Worm (Caenorhabditis elegans) whole organism, L2 larva: ENCODE measurements around the gene cccp-1.

Source experiments
- F13H6.1 ChIP-seq: sonication (generic microtip); optimal IDR thresholded peaks from 2 replicates; lab custom pipeline; 2016; ENCODE audit warnings: missing genetic modification characterization, missing compliant biosample characterization
- R02D3.7 ChIP-seq: fragments of 150-350 bp; optimal IDR thresholded peaks from 2 replicates; lab custom pipeline; 2014; ENCODE audit warnings: missing biosample characterization, missing genetic modification characterization
- ZK546.5 ChIP-seq: sonication (generic microtip); optimal IDR thresholded peaks from 2 replicates; lab custom pipeline; 2017; ENCODE audit warnings: missing biosample characterization, missing genetic modification characterization
- alr-1 ChIP-seq: fragments of 150-350 bp; optimal IDR thresholded peaks from 2 replicates; lab custom pipeline; 2014; ENCODE audit warnings: missing biosample characterization, missing genetic modification characterization
- aly-2 ChIP-seq: fragments of 150-350 bp; optimal IDR thresholded peaks from 2 replicates; lab custom pipeline; 2014; ENCODE audit warnings: missing biosample characterization, missing genetic modification characterization
- blmp-1 ChIP-seq: sonication (generic microtip); optimal IDR thresholded peaks from 2 replicates; lab custom pipeline; 2017; ENCODE audit warnings: missing genetic modification characterization, mild to moderate bottlenecking, missing compliant biosample characterization, antibody characterized with exemption, moderate library complexity; ENCODE audit not compliant: insufficient read depth
- ceh-16 ChIP-seq: fragments of 150-350 bp; optimal IDR thresholded peaks from 2 replicates; lab custom pipeline; 2014; ENCODE audit warnings: missing biosample characterization, missing genetic modification characterization
- ceh-82 ChIP-seq: fragments of 150-350 bp; optimal IDR thresholded peaks from 2 replicates; lab custom pipeline; 2014; ENCODE audit warnings: missing biosample characterization, missing genetic modification characterization
- egl-27 ChIP-seq: sonication (generic microtip); optimal IDR thresholded peaks from 3 replicates; lab custom pipeline; 2017; ENCODE audit warnings: missing biosample characterization, missing genetic modification reagents, missing genetic modification characterization
- elt-3 ChIP-seq: sonication (generic microtip); optimal IDR thresholded peaks from 2 replicates; lab custom pipeline; 2017; ENCODE audit warnings: missing biosample characterization, missing genetic modification characterization
- gmeb-1 ChIP-seq: fragments of 150-350 bp; optimal IDR thresholded peaks from 2 replicates; lab custom pipeline; 2014; ENCODE audit warnings: missing biosample characterization, missing genetic modification characterization
- lin-13 ChIP-seq: fragments of 150-350 bp; optimal IDR thresholded peaks from 2 replicates; lab custom pipeline; 2014; ENCODE audit warnings: missing biosample characterization, missing genetic modification reagents, missing genetic modification characterization
- mab-5 ChIP-seq: fragments of 150-350 bp; optimal IDR thresholded peaks from 2 replicates; lab custom pipeline; 2014; ENCODE audit warnings: missing biosample characterization, missing genetic modification characterization
- mbf-1 ChIP-seq: sonication (generic microtip); optimal IDR thresholded peaks from 2 replicates; lab custom pipeline; 2017; ENCODE audit warnings: missing biosample characterization, missing genetic modification characterization
- mdl-1 ChIP-seq, 2 experiments: fragments of 150-350 bp in 1 of 2; sonication (generic microtip) in 1 of 2; optimal IDR thresholded peaks; 2 replicates each; lab custom pipeline; 2017; ENCODE audit warnings: missing biosample characterization in 2 of 2, missing genetic modification characterization in 2 of 2
- nhr-10 ChIP-seq: sonication (generic microtip); optimal IDR thresholded peaks from 2 replicates; lab custom pipeline; 2017; ENCODE audit warnings: missing biosample characterization, missing genetic modification characterization
- nhr-11 ChIP-seq: fragments of 150-350 bp; optimal IDR thresholded peaks from 2 replicates; lab custom pipeline; 2014; ENCODE audit warnings: missing biosample characterization, missing genetic modification characterization
- nhr-129 ChIP-seq: fragments of 150-350 bp; optimal IDR thresholded peaks from 2 replicates; lab custom pipeline; 2014; ENCODE audit warnings: missing biosample characterization, missing genetic modification characterization
- nhr-21 ChIP-seq: fragments of 150-350 bp; optimal IDR thresholded peaks from 2 replicates; lab custom pipeline; 2014; ENCODE audit warnings: missing biosample characterization, missing genetic modification characterization
- nhr-23 ChIP-seq: fragments of 150-350 bp; optimal IDR thresholded peaks from 2 replicates; lab custom pipeline; 2014; ENCODE audit warnings: missing biosample characterization, missing genetic modification reagents, missing genetic modification characterization
- nhr-25 ChIP-seq: fragments of 150-350 bp; sonication (generic microtip); optimal IDR thresholded peaks from 3 replicates; lab custom pipeline; 2014; ENCODE audit warnings: missing biosample characterization, missing genetic modification characterization
- nhr-6 ChIP-seq: fragments of 150-350 bp; optimal IDR thresholded peaks from 2 replicates; lab custom pipeline; 2014; ENCODE audit warnings: missing biosample characterization, missing genetic modification characterization
- nhr-77 ChIP-seq: fragments of 150-350 bp; optimal IDR thresholded peaks from 2 replicates; lab custom pipeline; 2014; ENCODE audit warnings: missing biosample characterization, missing genetic modification characterization
- peb-1 ChIP-seq: fragments of 150-350 bp; optimal IDR thresholded peaks from 2 replicates; lab custom pipeline; 2014; ENCODE audit warnings: missing biosample characterization, missing genetic modification characterization
- sem-4 ChIP-seq: fragments of 150-350 bp; optimal IDR thresholded peaks from 2 replicates; lab custom pipeline; 2014; ENCODE audit warnings: missing biosample characterization, missing genetic modification reagents, missing genetic modification characterization
- skn-1 ChIP-seq: sonication (generic microtip); optimal IDR thresholded peaks from 2 replicates; lab custom pipeline; 2017; ENCODE audit warnings: missing biosample characterization, missing genetic modification characterization
- sma-9 ChIP-seq, 2 experiments: fragments of 150-350 bp in 1 of 2; sonication (generic microtip) in 1 of 2; optimal IDR thresholded peaks; 2 replicates each; lab custom pipeline; 2014 to 2016; ENCODE audit warnings: missing genetic modification characterization in 2 of 2, mild to moderate bottlenecking in 1 of 2, missing biosample characterization in 1 of 2, missing compliant biosample characterization in 1 of 2, missing genetic modification reagents in 1 of 2, moderate library complexity in 1 of 2
- snpc-4 ChIP-seq: fragments of 150-350 bp; optimal IDR thresholded peaks from 2 replicates; lab custom pipeline; 2014; ENCODE audit warnings: missing biosample characterization, missing genetic modification characterization
- unc-39 ChIP-seq: fragments of 150-350 bp; optimal IDR thresholded peaks from 2 replicates; lab custom pipeline; 2014; ENCODE audit warnings: missing biosample characterization, missing genetic modification characterization
- unc-55 ChIP-seq: fragments of 150-350 bp; sonication (generic microtip); optimal IDR thresholded peaks from 3 replicates; lab custom pipeline; 2014; ENCODE audit warnings: missing biosample characterization, missing genetic modification reagents, missing genetic modification characterization
- unc-62 ChIP-seq: fragments of 150-350 bp; optimal IDR thresholded peaks from 2 replicates; lab custom pipeline; 2014; ENCODE audit warnings: missing biosample characterization, missing genetic modification reagents, missing genetic modification characterization
- zag-1 ChIP-seq: fragments of 150-350 bp; optimal IDR thresholded peaks from 2 replicates; lab custom pipeline; 2014; ENCODE audit warnings: missing biosample characterization, missing genetic modification characterization
- ztf-1 ChIP-seq: fragments of 200-800 bp; sonication (Bioruptor generic); conservative IDR thresholded peaks from 2 replicates; pipeline ENCODE4 v1.3.6; 2022; ENCODE audit warnings: missing genetic modification characterization, missing compliant biosample characterization
- ztf-4 ChIP-seq: fragments of 150-350 bp; optimal IDR thresholded peaks from 2 replicates; lab custom pipeline; 2014; ENCODE audit warnings: missing biosample characterization, missing genetic modification characterization

The cccp-1 gene

DNA sequence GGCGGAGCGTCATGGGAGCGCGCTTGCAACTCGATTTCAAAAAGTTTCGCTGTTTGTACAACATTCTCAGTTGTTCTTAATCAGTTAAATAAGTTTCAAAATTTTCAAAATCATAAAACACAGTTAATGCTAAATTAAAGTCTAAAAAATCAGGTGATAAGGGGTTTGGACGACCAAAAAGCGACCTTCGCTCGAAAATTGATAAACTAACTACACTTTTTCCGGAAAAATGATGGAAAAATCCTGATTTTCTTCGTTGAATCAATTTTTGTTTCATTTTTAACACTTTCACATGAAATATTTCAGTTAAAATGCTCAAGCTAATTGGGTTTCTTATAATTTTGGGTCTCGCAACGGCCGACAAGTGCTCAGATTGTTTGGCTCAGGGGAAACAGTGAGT lies 42.5 kb upstream of the cccp-1 start, which contains the start of gene Y49E10.16:
Gene Y49E10.16, plus strand, starts transcription at position 301 of the 400 bp plus-strand sequence.
- TF ChIP-seq F13H6.1 (tag; lab: Kevin White, UChicago) (no peak), elt-3 (tag; lab: Kevin White, UChicago) (no peak), ceh-16 (no peak), blmp-1 (tag; lab: Kevin White, UChicago) (no peak), nhr-129 (tag; lab: Kevin White, UChicago) (no peak), egl-27 (tag; lab: Kevin White, UChicago) (no peak), unc-62 (GFP tag; lab: Kevin White, UChicago) (no peak), alr-1 (tag; lab: Kevin White, UChicago) (no peak), nhr-23 (no peak), ZK546.5 (no peak), sma-9 (GFP tag; optimal IDR thresholded peaks at IDR 0.05; lab: Kevin White, UChicago) (no peak), sma-9 (tag; optimal IDR thresholded peaks at IDR 0.05; lab: Kevin White, UChicago) (no peak), ztf-1 (GFP tag; lab: Robert Waterston, UW) (no peak), ceh-82 (no peak), gmeb-1 (tag; lab: Kevin White, UChicago) (no peak), zag-1 (tag; lab: Kevin White, UChicago) (no peak)

DNA sequence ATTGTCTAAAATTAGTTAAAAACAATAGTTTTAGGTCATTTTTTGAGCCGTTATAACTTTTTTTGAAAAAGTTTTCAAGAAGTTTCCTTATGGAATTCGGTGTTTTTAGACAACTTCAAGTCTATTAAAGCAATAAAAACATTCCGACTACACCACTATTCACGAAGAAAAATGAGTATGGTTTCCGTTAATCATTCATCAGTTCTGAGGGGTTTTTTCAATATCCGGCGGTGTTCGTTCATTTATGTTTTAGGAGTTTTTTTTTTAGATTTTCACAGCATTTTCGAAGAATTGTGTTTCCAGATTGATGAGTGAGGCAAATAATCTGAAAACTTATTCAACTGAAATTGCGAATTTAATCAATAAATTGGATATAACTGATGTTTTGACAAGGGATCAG lies 38.6 kb upstream of the cccp-1 start, which contains the start of gene Y49E10.27:
Gene Y49E10.27, plus strand, starts transcription at position 301 of the 400 bp plus-strand sequence.
- TF ChIP-seq nhr-77 (tag; lab: Kevin White, UChicago) (no peak), blmp-1 (tag; lab: Kevin White, UChicago) (no peak), ceh-82 (no peak), sem-4 (tag; lab: Kevin White, UChicago) (no peak), ceh-16 (no peak), ztf-4 (tag; lab: Kevin White, UChicago) (no peak), ZK546.5 (no peak), nhr-23 (no peak), nhr-25 (no peak), sma-9 (GFP tag; optimal IDR thresholded peaks at IDR 0.05; lab: Kevin White, UChicago) (no peak), sma-9 (tag; optimal IDR thresholded peaks at IDR 0.05; lab: Kevin White, UChicago) (no peak), nhr-6 (no peak), snpc-4 (tag; lab: Kevin White, UChicago) (no peak), zag-1 (tag; lab: Kevin White, UChicago) (no peak), mdl-1 (tag; optimal IDR thresholded peaks at IDR 0.05; lab: Kevin White, UChicago) (no peak)

DNA sequence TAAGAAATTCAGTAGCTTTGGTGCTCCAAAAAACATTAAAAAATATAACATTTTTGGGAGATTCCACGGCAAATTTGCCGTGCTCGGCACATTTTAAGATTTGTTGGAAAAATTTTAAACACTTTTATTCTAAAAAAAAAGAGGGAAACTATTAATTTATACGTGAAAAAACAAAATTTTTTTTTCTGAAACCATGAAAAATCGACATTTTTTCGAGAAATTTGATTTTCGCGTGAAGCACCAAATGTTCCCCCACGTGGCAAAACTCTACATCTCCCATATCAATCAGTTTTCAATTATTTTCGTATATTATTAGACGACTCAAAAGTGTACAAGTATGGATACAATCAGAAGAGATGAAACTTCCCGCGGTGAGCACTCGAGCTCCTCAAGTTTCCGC lies 36.5 kb upstream of the cccp-1 start, which contains the start of gene fbxa-218:
Gene fbxa-218, plus strand, starts transcription at position 301 of the 400 bp plus-strand sequence.
- no peak for TF ChIP-seq mbf-1 (tag; lab: Kevin White, UChicago)
- no peak for TF ChIP-seq unc-55 (GFP tag; lab: Kevin White, UChicago)
- no peak for TF ChIP-seq zag-1 (tag; lab: Kevin White, UChicago)
- no peak for TF ChIP-seq sem-4 (tag; lab: Kevin White, UChicago)
- TF ChIP-seq unc-62 (GFP tag; lab: Kevin White, UChicago), result no peak
- TF ChIP-seq lin-13 (GFP tag; lab: Kevin White, UChicago), result no peak

DNA sequence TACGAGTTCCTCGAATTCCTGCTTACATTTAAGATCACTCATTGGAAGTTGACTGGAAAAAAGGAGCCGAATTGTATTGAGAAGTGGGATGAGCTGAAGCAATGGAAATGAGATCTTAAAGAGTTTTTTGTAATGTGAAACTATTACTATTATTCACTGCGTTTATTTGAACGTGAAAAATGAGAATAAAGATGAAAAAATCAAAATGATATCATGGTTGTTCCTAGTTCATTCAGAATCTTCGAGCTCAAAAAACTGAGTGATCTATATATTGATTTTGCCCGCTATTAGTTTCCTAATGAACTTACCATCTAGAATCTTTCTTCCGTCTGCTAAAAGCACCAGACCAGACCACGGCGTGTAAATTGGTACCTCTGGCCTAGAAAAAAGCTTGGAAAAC lies 35.7 kb upstream of the cccp-1 start:
- TF ChIP-seq snpc-4 (tag; lab: Kevin White, UChicago), result no peak
- no peak for TF ChIP-seq nhr-21 (tag; lab: Kevin White, UChicago)
- no peak for TF ChIP-seq peb-1 (tag; lab: Kevin White, UChicago)
- no peak for TF ChIP-seq sem-4 (tag; lab: Kevin White, UChicago)
- no peak for TF ChIP-seq nhr-77 (tag; lab: Kevin White, UChicago)
- TF ChIP-seq nhr-11 (tag; lab: Kevin White, UChicago), result no peak
- TF ChIP-seq nhr-10 (tag; lab: Kevin White, UChicago), result no peak
- TF ChIP-seq egl-27 (tag; lab: Kevin White, UChicago), result no peak
- TF ChIP-seq aly-2 (tag; lab: Kevin White, UChicago), result no peak
- no peak for TF ChIP-seq sma-9 (GFP tag; optimal IDR thresholded peaks at IDR 0.05; lab: Kevin White, UChicago)
- no peak for TF ChIP-seq sma-9 (tag; optimal IDR thresholded peaks at IDR 0.05; lab: Kevin White, UChicago)
- TF ChIP-seq mab-5, result no peak
- no peak for TF ChIP-seq R02D3.7 (tag; lab: Kevin White, UChicago)
- no peak for TF ChIP-seq skn-1 (tag; lab: Kevin White, UChicago)
- no peak for TF ChIP-seq lin-13 (GFP tag; lab: Kevin White, UChicago)
- no peak for TF ChIP-seq nhr-6
- TF ChIP-seq ceh-82, result no peak
- no peak for TF ChIP-seq unc-39 (tag; lab: Kevin White, UChicago)
- TF ChIP-seq mdl-1 (tag; optimal IDR thresholded peaks at IDR 0.05; lab: Kevin White, UChicago), result no peak
